Worm (Caenorhabditis elegans): ENCODE results near the gene W03A5.2.

ce11 chrIII:5419527-5419926 lies 13.7 kb downstream of the W03A5.2 start:
- no peak for TF ChIP-seq cog-1 (tag; optimal IDR thresholded peaks at IDR 0.05)
- no peak for TF ChIP-seq ztf-23 (GFP tag; IDR thresholded peaks at IDR 0.05)
- TF ChIP-seq tab-1 (GFP tag; IDR thresholded peaks at IDR 0.05) = no peak

Data from whole organism, midembryonic.